Worm (Caenorhabditis elegans): ENCODE data around the gene cdd-1.

The cdd-1 gene

DNA sequence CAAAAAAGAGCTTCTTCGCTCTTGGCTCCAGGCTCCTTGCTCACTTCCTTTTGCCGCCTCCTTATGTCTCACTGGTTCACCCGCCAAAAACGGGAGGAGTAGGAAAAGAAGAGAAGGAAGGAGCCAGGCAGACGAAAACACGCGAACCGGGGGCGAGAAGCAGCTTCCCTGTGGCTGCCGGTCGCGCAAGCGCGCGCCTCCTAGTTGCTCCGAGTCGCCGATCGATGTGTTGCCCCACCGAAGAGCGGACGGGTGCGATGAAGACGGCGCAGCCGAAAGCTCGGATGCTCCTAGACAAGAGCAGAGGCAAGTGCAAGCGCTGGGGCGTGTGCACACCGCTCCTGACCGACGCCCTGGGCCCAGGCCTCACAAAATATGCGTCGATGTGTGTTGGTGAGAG is 47.4 kb downstream of the cdd-1 start (continued):
- TF ChIP-seq let-526 (GFP tag; IDR thresholded peaks at IDR 0.05) = no peak
- TF ChIP-seq pbrm-1 (GFP tag; IDR thresholded peaks at IDR 0.05) = 0 out of 2 replicates have a peak, but pooled peaks have one; percentile 39
- TF ChIP-seq hlh-12 (tag; optimal IDR thresholded peaks at IDR 0.05) = no peak
- TF ChIP-seq ZK185.1 (tag; optimal IDR thresholded peaks at IDR 0.05; ENCODE audit: poor library complexity, severe bottlenecking) = no peak
- peak; percentile 49 for TF ChIP-seq ceh-27 (GFP tag; optimal IDR thresholded peaks at IDR 0.05)
- no peak for TF ChIP-seq madf-3 (GFP tag; IDR thresholded peaks at IDR 0.05)
- TF ChIP-seq C17E4.6 (GFP tag; IDR thresholded peaks at IDR 0.05) = no peak
- TF ChIP-seq F37B4.10 (GFP tag; IDR thresholded peaks at IDR 0.05) = 0 out of 2 replicates have a peak, but pooled peaks have one; percentile 87
- no peak for TF ChIP-seq B0035.1 (tag; optimal IDR thresholded peaks at IDR 0.05)
- no peak for TF ChIP-seq B0261.1 (tag; optimal IDR thresholded peaks at IDR 0.05)
- TF ChIP-seq die-1 (tag; optimal IDR thresholded peaks at IDR 0.05) = peak; percentile 9
- no peak for TF ChIP-seq ztf-18 (tag; optimal IDR thresholded peaks at IDR 0.05)
- peak; percentile 60 for TF ChIP-seq mcd-1 (GFP tag; IDR thresholded peaks at IDR 0.05)
- no peak for TF ChIP-seq ccch-3 (GFP tag; optimal IDR thresholded peaks at IDR 0.05)
- TF ChIP-seq F49E8.2 (tag; optimal IDR thresholded peaks at IDR 0.05; ENCODE audit: insufficient read depth) = no peak
- TF ChIP-seq F23B12.7 (tag; optimal IDR thresholded peaks at IDR 0.05; ENCODE audit: insufficient read depth) = no peak
- 0 out of 2 replicates have a peak, but pooled peaks have one; percentile 51 for TF ChIP-seq K11D2.4 (GFP tag; IDR thresholded peaks at IDR 0.05)
- TF ChIP-seq bed-1 (GFP tag; IDR thresholded peaks at IDR 0.05) = no peak
- TF ChIP-seq gei-17 (GFP tag; optimal IDR thresholded peaks at IDR 0.05) = peak; percentile 35
- TF ChIP-seq cebp-1 (GFP tag; IDR thresholded peaks at IDR 0.05) = no peak
- no peak for TF ChIP-seq cebp-1 (tag; optimal IDR thresholded peaks at IDR 0.05)
- TF ChIP-seq F52B5.7 (tag; optimal IDR thresholded peaks at IDR 0.05) = peak; percentile 6
- peak; percentile 99 for TF ChIP-seq zfh-2 (GFP tag; conservative IDR thresholded peaks at IDR 0.05)
- no peak for TF ChIP-seq athp-1 (tag; optimal IDR thresholded peaks at IDR 0.05)
- TF ChIP-seq ceh-58 (GFP tag; IDR thresholded peaks at IDR 0.05) = no peak
- TF ChIP-seq ceh-79 (tag; optimal IDR thresholded peaks at IDR 0.05) = peak; percentile 11
- peak; percentile 3 for TF ChIP-seq fkh-3 (tag; optimal IDR thresholded peaks at IDR 0.05)
- TF ChIP-seq D2030.7 (GFP tag; IDR thresholded peaks at IDR 0.05) = no peak
- TF ChIP-seq ztf-6 (GFP tag; IDR thresholded peaks at IDR 0.05) = 0 out of 2 replicates have a peak, but pooled peaks have one; percentile 9
- 0 out of 2 replicates have a peak, but pooled peaks have one; percentile 37 for TF ChIP-seq hlh-26 (GFP tag; conservative IDR thresholded peaks at IDR 0.05)
- peak; percentile 3 for TF ChIP-seq atf-7 (tag; optimal IDR thresholded peaks at IDR 0.05)
- no peak for TF ChIP-seq xnd-1 (tag; optimal IDR thresholded peaks at IDR 0.05)
- TF ChIP-seq lir-1 (GFP tag; conservative IDR thresholded peaks at IDR 0.05) = peak; percentile 56
- peak; percentile 70 for TF ChIP-seq chd-7 (tag; optimal IDR thresholded peaks at IDR 0.05)
- peak; percentile 51 for TF ChIP-seq somi-1 (GFP tag; optimal IDR thresholded peaks at IDR 0.05)
- peak; percentile 85 for TF ChIP-seq K12H6.12 (tag; optimal IDR thresholded peaks at IDR 0.05)
- TF ChIP-seq ets-4 (GFP tag; optimal IDR thresholded peaks at IDR 0.05) = no peak
- TF ChIP-seq snpc-1.1 (tag; optimal IDR thresholded peaks at IDR 0.05; ENCODE audit: insufficient read depth) = no peak
- 0 out of 2 replicates have a peak, but pooled peaks have one; percentile 14 for TF ChIP-seq egl-44 (GFP tag; IDR thresholded peaks at IDR 0.05)
- TF ChIP-seq tbp1 (GFP tag; optimal IDR thresholded peaks at IDR 0.05) = peak; percentile 21
- TF ChIP-seq tbx-9 (tag; optimal IDR thresholded peaks at IDR 0.05; ENCODE audit: borderline replicate concordance) = no peak
- no peak for TF ChIP-seq sdz-38 (tag; optimal IDR thresholded peaks at IDR 0.05)
- TF ChIP-seq egrh-3 (GFP tag; IDR thresholded peaks at IDR 0.05) = peak; percentile 95
- TF ChIP-seq lin-40 (tag; optimal IDR thresholded peaks at IDR 0.05) = peak; percentile 48
- no peak for TF ChIP-seq snpc-3.4 (tag; optimal IDR thresholded peaks at IDR 0.05)
- no peak for TF ChIP-seq ama-1 (optimal IDR thresholded peaks at IDR 0.05)
- no peak for TF ChIP-seq ama-1 (GFP tag; optimal IDR thresholded peaks at IDR 0.05)
- no peak for TF ChIP-seq efl-1 (GFP tag; optimal IDR thresholded peaks at IDR 0.05)
- TF ChIP-seq aptf-3 (GFP tag; IDR thresholded peaks at IDR 0.05) = 0 out of 2 replicates have a peak, but pooled peaks have one; percentile 66

Data from whole organism, young adult.